Fruit fly (Drosophila melanogaster) whole organism: ENCODE measurements around the gene CG18081.

Experiments
- CG8478 ChIP-seq: fragments of >200 bp; optimal IDR thresholded peaks from 2 replicates; lab custom pipeline; 2018; ENCODE audit warnings: inconsistent platforms
- EcR ChIP-seq, 2 experiments: fragments of >200 bp; optimal IDR thresholded peaks; 2 replicates each; lab custom pipeline; 2017; ENCODE audit warnings: missing biosample characterization in 2 of 2, missing genetic modification characterization in 2 of 2, missing genetic modification reagents in 2 of 2
- pan ChIP-seq: fragments of >200 bp; optimal IDR thresholded peaks from 2 replicates; lab custom pipeline; 2017
- usp ChIP-seq: fragments of >200 bp; optimal IDR thresholded peaks from 2 replicates; lab custom pipeline; 2017; ENCODE audit warnings: missing biosample characterization, missing genetic modification characterization, mixed read lengths

- TF ChIP-seq CG8478 (lab: Kevin White, UChicago) (no peak), usp (GFP tag; lab: Kevin White, UChicago) (no peak), pan (lab: Kevin White, UChicago) (no peak), EcR (GFP tag; optimal IDR thresholded peaks at IDR 0.05; lab: Kevin White, UChicago) (no peak)
Measured at dm6 chr3L:15847655-15848054, 12.5 kb upstream of the CG18081 start.
